Worm (Caenorhabditis elegans): ENCODE measurements around the gene M162.15.

- TF ChIP-seq unc-55 (GFP tag; optimal IDR thresholded peaks at IDR 0.05) (no peak), che-1 (tag; optimal IDR thresholded peaks at IDR 0.05) (no peak), ref-2 (tag; optimal IDR thresholded peaks at IDR 0.05) (no peak)
Measured at ce11 chrV:19794931-19795330, 23.4 kb upstream of the M162.15 start, which contains the start of gene M162.7.

Measured in whole organism, late embryonic.